Worm (Caenorhabditis elegans): ENCODE results near the gene tbc-16.

The tbc-16 gene

ce11 chrX:5941325-5941724 is 44.2 kb downstream of the tbc-16 start:
- peak; percentile 26 for TF ChIP-seq nhr-85 (tag)
- no peak for TF ChIP-seq F16B12.6 (tag; optimal IDR thresholded peaks at IDR 0.05)
- TF ChIP-seq elt-2 (tag; optimal IDR thresholded peaks at IDR 0.05), result peak; percentile 13

DNA sequence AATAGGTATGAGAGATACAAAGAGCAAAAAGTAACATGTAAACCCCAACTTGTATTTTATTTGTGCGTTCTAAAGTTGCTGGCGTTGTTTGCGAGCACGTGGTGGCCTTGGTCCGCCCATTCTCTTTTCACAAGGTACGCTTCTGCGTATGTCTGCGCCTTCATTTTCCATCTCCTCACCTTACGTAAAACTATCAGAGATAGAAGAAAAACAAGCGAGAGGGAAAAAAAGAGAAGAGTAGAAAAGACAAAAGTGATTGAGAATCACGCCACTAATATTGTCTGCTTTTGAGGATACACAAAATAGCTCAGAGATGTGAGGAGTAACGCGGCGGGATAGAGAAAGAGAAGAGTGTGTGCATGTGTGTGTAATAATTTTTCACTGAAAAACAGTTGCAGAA is 45.0 kb downstream of the tbc-16 start:
- TF ChIP-seq F16B12.6 (tag; optimal IDR thresholded peaks at IDR 0.05), result no peak
- no peak for TF ChIP-seq hlh-17 (GFP tag; optimal IDR thresholded peaks at IDR 0.05; ENCODE audit: borderline replicate concordance)
- TF ChIP-seq ceh-82 (tag; optimal IDR thresholded peaks at IDR 0.05), result peak in 1 of 3 experiments; percentile 22
- TF ChIP-seq efl-1 (optimal IDR thresholded peaks at IDR 0.05), result peak; percentile 4 to 18
- TF ChIP-seq efl-1 (GFP tag; optimal IDR thresholded peaks at IDR 0.05 in 1 of 2), result peak; percentile 20 to 86
- TF ChIP-seq grh-1 (GFP tag; IDR thresholded peaks at IDR 0.05), result no peak
- TF ChIP-seq lin-15B (tag; optimal IDR thresholded peaks at IDR 0.05), result no peak
- TF ChIP-seq tlp-1 (tag; optimal IDR thresholded peaks at IDR 0.05), result no peak
- TF ChIP-seq pag-3 (tag; optimal IDR thresholded peaks at IDR 0.05; ENCODE audit: borderline replicate concordance, insufficient read depth), result peak; percentile 35
- no peak for TF ChIP-seq mef-2 (tag; optimal IDR thresholded peaks at IDR 0.05)
- peak; percentile 49 for TF ChIP-seq blmp-1 (tag; optimal IDR thresholded peaks at IDR 0.05)
- TF ChIP-seq nhr-19 (GFP tag; conservative IDR thresholded peaks at IDR 0.05), result peak; percentile 69
- no peak for TF ChIP-seq sup-37 (GFP tag; optimal IDR thresholded peaks at IDR 0.05)
- TF ChIP-seq aha-1 (tag; optimal IDR thresholded peaks at IDR 0.05), result no peak
- no peak for TF ChIP-seq lin-13 (GFP tag; optimal IDR thresholded peaks at IDR 0.05)
- peak in 2 of 6 experiments; percentile 43 to 52 for TF ChIP-seq elt-3 (tag; optimal IDR thresholded peaks at IDR 0.05)
- peak; percentile 91 for TF ChIP-seq lin-14 (GFP tag; optimal IDR thresholded peaks at IDR 0.05)
- TF ChIP-seq lin-35 (GFP tag; optimal IDR thresholded peaks at IDR 0.05), result peak in 1 of 2 experiments; percentile 69
- TF ChIP-seq skn-1 (tag; optimal IDR thresholded peaks at IDR 0.05), result peak; percentile 13
- TF ChIP-seq egl-13 (tag; optimal IDR thresholded peaks at IDR 0.05), result no peak
- no peak for TF ChIP-seq zip-4 (GFP tag; optimal IDR thresholded peaks at IDR 0.05)
- no peak for TF ChIP-seq pax-3 (tag; optimal IDR thresholded peaks at IDR 0.05)
- no peak for TF ChIP-seq sptf-1 (tag; optimal IDR thresholded peaks at IDR 0.05)
- TF ChIP-seq nhr-28 (tag; optimal IDR thresholded peaks at IDR 0.05), result no peak
- no peak for TF ChIP-seq fos-1 (tag; optimal IDR thresholded peaks at IDR 0.05)
- peak; percentile 70 for TF ChIP-seq rnt-1 (tag; optimal IDR thresholded peaks at IDR 0.05)
- TF ChIP-seq nhr-85 (tag), result peak; percentile 89
- TF ChIP-seq unc-130 (tag; optimal IDR thresholded peaks at IDR 0.05), result peak; percentile 18
- no peak for TF ChIP-seq pqm-1 (tag; optimal IDR thresholded peaks at IDR 0.05)
- TF ChIP-seq lin-39 (tag; optimal IDR thresholded peaks at IDR 0.05), result no peak
- peak; percentile 83 for TF ChIP-seq snu-23 (GFP tag; optimal IDR thresholded peaks at IDR 0.05)
- TF ChIP-seq C04F5.9 (tag; optimal IDR thresholded peaks at IDR 0.05), result no peak
- peak; percentile 53 to 56 for TF ChIP-seq lsy-2 (tag; optimal IDR thresholded peaks at IDR 0.05)
- TF ChIP-seq hlh-4 (tag; optimal IDR thresholded peaks at IDR 0.05), result no peak
- no peak for TF ChIP-seq unc-30 (tag; optimal IDR thresholded peaks at IDR 0.05)
- TF ChIP-seq fkh-8 (tag; optimal IDR thresholded peaks at IDR 0.05), result no peak
- peak in 1 of 3 experiments; percentile 14 for TF ChIP-seq dpl-1 (GFP tag; optimal IDR thresholded peaks at IDR 0.05)
- TF ChIP-seq ceh-8 (GFP tag; optimal IDR thresholded peaks at IDR 0.05), result no peak
- no peak for TF ChIP-seq ceh-63 (GFP tag; optimal IDR thresholded peaks at IDR 0.05)
- TF ChIP-seq egl-27 (tag; optimal IDR thresholded peaks at IDR 0.05), result no peak
- TF ChIP-seq ztf-11 (tag; optimal IDR thresholded peaks at IDR 0.05), result no peak
- TF ChIP-seq hpl-2 (GFP tag; optimal IDR thresholded peaks at IDR 0.05), result no peak
- TF ChIP-seq alr-1 (tag; optimal IDR thresholded peaks at IDR 0.05; ENCODE audit: borderline replicate concordance), result no peak
- TF ChIP-seq xbp-1 (tag; optimal IDR thresholded peaks at IDR 0.05), result peak; percentile 19
- no peak for TF ChIP-seq dsc-1 (tag; optimal IDR thresholded peaks at IDR 0.05)
- peak; percentile 8 for TF ChIP-seq C16A3.4 (tag; optimal IDR thresholded peaks at IDR 0.05)
- TF ChIP-seq nhr-77 (tag; optimal IDR thresholded peaks at IDR 0.05), result peak; percentile 17
- TF ChIP-seq isw-1 (GFP tag; IDR thresholded peaks at IDR 0.05), result no peak
- no peak for TF ChIP-seq zag-1 (tag; optimal IDR thresholded peaks at IDR 0.05)
- no peak for TF ChIP-seq mab-9 (GFP tag; IDR thresholded peaks at IDR 0.05)
